Fruit fly (Drosophila melanogaster) whole organism, embryonic: Measurements from ENCODE around the gene Cep290.
A peak's percentile ranks its signal among the peaks of the same experiment; 100 is the strongest.

Source experiments
- Abd-B ChIP-seq: fragments of 200-800 bp; sonication (Bioruptor generic); optimal IDR thresholded peaks from 2 replicates; lab custom pipeline; 2018; ENCODE audit warnings: missing biosample characterization, mild to moderate bottlenecking, missing genetic modification characterization, moderate library complexity
- Ada2b ChIP-seq: fragments of 200-800 bp; sonication (Bioruptor generic); IDR thresholded peaks from 2 replicates; pipeline ENCODE4 v1.3.6; 2022; ENCODE audit warnings: missing biosample characterization, missing genetic modification characterization
- Adf1 ChIP-seq: fragments of 200-800 bp; sonication (Bioruptor generic); IDR thresholded peaks from 2 replicates; pipeline ENCODE4 v1.3.6; 2022; ENCODE audit warnings: missing biosample characterization, missing genetic modification characterization
- Bdp1 ChIP-seq: fragments of 200-800 bp; sonication (Bioruptor generic); optimal IDR thresholded peaks from 3 replicates; lab custom pipeline; 2016; ENCODE audit warnings: missing biosample characterization, missing genetic modification characterization
- Bteb2 ChIP-seq: fragments of 200-800 bp; sonication (Bioruptor generic); optimal IDR thresholded peaks from 2 replicates; lab custom pipeline; 2016; ENCODE audit warnings: missing biosample characterization, missing genetic modification characterization
- CG11093 ChIP-seq: fragments of 200-800 bp; sonication (Bioruptor generic); IDR thresholded peaks from 3 replicates; pipeline ENCODE4 v1.3.6; 2022; ENCODE audit warnings: missing biosample characterization, missing genetic modification characterization
- CG12104 ChIP-seq: fragments of 200-800 bp; sonication (Bioruptor generic); optimal IDR thresholded peaks from 3 replicates; lab custom pipeline; 2016; ENCODE audit warnings: missing biosample characterization, missing genetic modification characterization
- CG1233 ChIP-seq: fragments of 200-800 bp; sonication (Bioruptor generic); optimal IDR thresholded peaks from 4 replicates; lab custom pipeline; 2018; ENCODE audit warnings: missing biosample characterization, mild to moderate bottlenecking, missing genetic modification characterization
- CG12659 ChIP-seq: fragments of 200-800 bp; sonication (Bioruptor generic); optimal IDR thresholded peaks from 3 replicates; lab custom pipeline; 2017; ENCODE audit warnings: mild to moderate bottlenecking, missing biosample characterization, missing genetic modification reagents, missing genetic modification characterization
- CG12942 ChIP-seq: fragments of 200-800 bp; sonication (Bioruptor generic); optimal IDR thresholded peaks from 3 replicates; lab custom pipeline; 2016; ENCODE audit warnings: missing biosample characterization, missing genetic modification characterization
- CG15269 ChIP-seq: fragments of 200-800 bp; sonication (Bioruptor generic); optimal IDR thresholded peaks from 2 replicates; lab custom pipeline; 2018; ENCODE audit warnings: missing biosample characterization, mild to moderate bottlenecking, missing genetic modification characterization, moderate library complexity
- CG18764 ChIP-seq: fragments of 200-800 bp; sonication (Bioruptor generic); optimal IDR thresholded peaks from 3 replicates; lab custom pipeline; 2016; ENCODE audit warnings: missing biosample characterization, missing genetic modification characterization
- CG30403 ChIP-seq: fragments of 200-800 bp; sonication (Bioruptor generic); optimal IDR thresholded peaks from 3 replicates; lab custom pipeline; 2016; ENCODE audit warnings: missing biosample characterization, missing genetic modification characterization
- CG31388 ChIP-seq: fragments of 200-800 bp; sonication (Bioruptor generic); optimal IDR thresholded peaks from 2 replicates; lab custom pipeline; 2016; ENCODE audit warnings: missing biosample characterization, missing genetic modification characterization
- CG32767 ChIP-seq: fragments of 200-800 bp; sonication (Bioruptor generic); IDR thresholded peaks from 2 replicates; pipeline ENCODE4 v1.3.6; 2022; ENCODE audit warnings: missing biosample characterization, missing genetic modification characterization
- CG3407 ChIP-seq: fragments of 200-800 bp; sonication (Bioruptor generic); optimal IDR thresholded peaks from 2 replicates; lab custom pipeline; 2018; ENCODE audit warnings: missing biosample characterization, mild to moderate bottlenecking, missing genetic modification characterization
- CG3847 ChIP-seq: fragments of 200-800 bp; sonication (Bioruptor generic); IDR thresholded peaks from 2 replicates; pipeline ENCODE4 v1.3.6; 2022; ENCODE audit warnings: missing biosample characterization, missing genetic modification characterization
- CG5180 ChIP-seq: fragments of 200-800 bp; sonication (Bioruptor generic); optimal IDR thresholded peaks from 3 replicates; lab custom pipeline; 2017; ENCODE audit warnings: missing biosample characterization, missing genetic modification characterization, mild to moderate bottlenecking, moderate library complexity, missing genetic modification reagents
- CG6272 ChIP-seq: fragments of 200-800 bp; sonication (Bioruptor generic); IDR thresholded peaks from 2 replicates; pipeline ENCODE4 v1.3.6; 2022; ENCODE audit warnings: missing biosample characterization, missing genetic modification characterization
- CG6689 ChIP-seq: fragments of 200-800 bp; sonication (Bioruptor generic); IDR thresholded peaks from 2 replicates; pipeline ENCODE4 v1.3.6; 2022; ENCODE audit warnings: missing biosample characterization, missing genetic modification characterization
- CG8924 ChIP-seq: fragments of 200-800 bp; optimal IDR thresholded peaks from 3 replicates; lab custom pipeline; 2019; ENCODE audit warnings: missing biosample characterization, mild to moderate bottlenecking, missing genetic modification characterization, moderate library complexity
- CG9215 ChIP-seq: fragments of 200-800 bp; sonication (Bioruptor generic); IDR thresholded peaks from 2 replicates; pipeline ENCODE4 v1.3.6; 2022; ENCODE audit warnings: missing biosample characterization, missing genetic modification characterization
- Doc3 ChIP-seq: fragments of 200-800 bp; sonication (Bioruptor generic); IDR thresholded peaks from 3 replicates; pipeline ENCODE4 v1.3.6; 2022; ENCODE audit warnings: missing biosample characterization, missing genetic modification characterization; ENCODE audit not compliant: partially characterized antibody
- ERR ChIP-seq: fragments of 200-800 bp; sonication (Bioruptor generic); optimal IDR thresholded peaks from 2 replicates; lab custom pipeline; 2016; ENCODE audit warnings: missing biosample characterization, missing genetic modification characterization
- Hmr ChIP-seq: fragments of 200-800 bp; sonication (Bioruptor generic); optimal IDR thresholded peaks from 3 replicates; lab custom pipeline; 2017; ENCODE audit warnings: mild to moderate bottlenecking, missing biosample characterization, missing genetic modification reagents, missing genetic modification characterization
- Jarid2 ChIP-seq: fragments of 200-800 bp; sonication (Bioruptor generic); optimal IDR thresholded peaks from 3 replicates; lab custom pipeline; 2017; ENCODE audit warnings: mild to moderate bottlenecking, missing biosample characterization, missing genetic modification reagents, missing genetic modification characterization
- Meics ChIP-seq: fragments of 200-800 bp; sonication (Bioruptor generic); optimal IDR thresholded peaks from 2 replicates; lab custom pipeline; 2017; ENCODE audit warnings: missing biosample characterization, mild to moderate bottlenecking, missing genetic modification characterization
- Opbp ChIP-seq: fragments of 200-800 bp; sonication (Bioruptor generic); IDR thresholded peaks from 3 replicates; pipeline ENCODE4 v1.3.6; 2022; ENCODE audit warnings: missing biosample characterization, missing genetic modification characterization; ENCODE audit not compliant: partially characterized antibody
- Poxn ChIP-seq: fragments of 200-800 bp; sonication (Bioruptor generic); IDR thresholded peaks from 2 replicates; pipeline ENCODE4 v1.3.6; 2022; ENCODE audit warnings: missing biosample characterization, missing genetic modification characterization
- Sry-δ ChIP-seq: fragments of 200-800 bp; sonication (Bioruptor generic); optimal IDR thresholded peaks from 2 replicates; lab custom pipeline; 2016; ENCODE audit warnings: missing biosample characterization, missing genetic modification characterization
- Trl ChIP-seq, 3 experiments: fragments of >200 bp in 2 of 3; fragments of 200-800 bp in 1 of 3; sonication (Bioruptor generic) in 1 of 3; optimal IDR thresholded peaks; 2 replicates in 1 of 3; 3 replicates in 2 of 3; lab custom pipeline; 2016 to 2017; ENCODE audit warnings: missing biosample characterization in 1 of 3, missing genetic modification characterization in 1 of 3
- Usf ChIP-seq: fragments of 200-800 bp; sonication (Bioruptor generic); optimal IDR thresholded peaks from 2 replicates; lab custom pipeline; 2017; ENCODE audit warnings: missing genotype, missing biosample characterization, missing genetic modification characterization
- bbx ChIP-seq: fragments of 200-800 bp; sonication (Bioruptor generic); IDR thresholded peaks from 2 replicates; pipeline ENCODE4 v1.3.6; 2022; ENCODE audit warnings: missing biosample characterization, missing genetic modification characterization; ENCODE audit not compliant: partially characterized antibody
- cas ChIP-seq: fragments of 200-800 bp; sonication (Bioruptor generic); IDR thresholded peaks from 2 replicates; pipeline ENCODE4 v1.3.6; 2022; ENCODE audit warnings: missing biosample characterization, missing genetic modification characterization
- caup ChIP-seq: fragments of 200-800 bp; sonication (Bioruptor generic); optimal IDR thresholded peaks from 3 replicates; lab custom pipeline; 2017; ENCODE audit warnings: missing biosample characterization, mild to moderate bottlenecking, missing genetic modification characterization, moderate library complexity; ENCODE audit not compliant: severe bottlenecking
- ci ChIP-seq: fragments of 200-800 bp; sonication (Bioruptor generic); IDR thresholded peaks from 3 replicates; pipeline ENCODE4 v1.3.6; 2022; ENCODE audit warnings: missing biosample characterization, missing genetic modification characterization
- dm ChIP-seq: fragments of 200-800 bp; sonication (Bioruptor generic); optimal IDR thresholded peaks from 3 replicates; lab custom pipeline; 2016; ENCODE audit warnings: missing biosample characterization, missing genetic modification characterization
- dysf ChIP-seq: fragments of 200-800 bp; sonication (Bioruptor generic); IDR thresholded peaks from 3 replicates; pipeline ENCODE4 v1.3.6; 2022; ENCODE audit warnings: missing biosample characterization, missing genetic modification characterization
- emc ChIP-seq: fragments of 200-800 bp; sonication (Bioruptor generic); optimal IDR thresholded peaks from 2 replicates; lab custom pipeline; 2016; ENCODE audit warnings: missing biosample characterization, missing genetic modification characterization
- grn ChIP-seq: fragments of 200-800 bp; sonication (Bioruptor generic); optimal IDR thresholded peaks from 3 replicates; lab custom pipeline; 2017; ENCODE audit warnings: missing biosample characterization, missing genetic modification characterization
- gsb-n ChIP-seq: fragments of 200-800 bp; sonication (Bioruptor generic); optimal IDR thresholded peaks from 3 replicates; lab custom pipeline; 2018; ENCODE audit warnings: missing biosample characterization, mild to moderate bottlenecking, missing genetic modification characterization
- mam ChIP-seq: fragments of 200-800 bp; sonication (Bioruptor generic); optimal IDR thresholded peaks from 3 replicates; lab custom pipeline; 2016; ENCODE audit warnings: missing biosample characterization, missing genetic modification characterization
- nau ChIP-seq: fragments of 200-800 bp; sonication (Bioruptor generic); optimal IDR thresholded peaks from 3 replicates; lab custom pipeline; 2017; ENCODE audit warnings: missing biosample characterization, mild to moderate bottlenecking, missing genetic modification characterization, missing genetic modification reagents
- pho ChIP-seq: fragments of 200-800 bp; sonication (Bioruptor generic); optimal IDR thresholded peaks from 2 replicates; lab custom pipeline; 2016; ENCODE audit warnings: missing biosample characterization, missing genetic modification characterization
- phol ChIP-seq: fragments of 200-800 bp; sonication (Bioruptor generic); optimal IDR thresholded peaks from 3 replicates; lab custom pipeline; 2018; ENCODE audit warnings: missing biosample characterization, mild to moderate bottlenecking, missing genetic modification characterization, moderate library complexity
- pros ChIP-seq: fragments of 200-800 bp; sonication (Bioruptor generic); optimal IDR thresholded peaks from 3 replicates; lab custom pipeline; 2019; ENCODE audit warnings: missing biosample characterization, mild to moderate bottlenecking, missing genetic modification characterization, moderate library complexity
- schlank ChIP-seq: fragments of 200-800 bp; sonication (Bioruptor generic); optimal IDR thresholded peaks from 2 replicates; lab custom pipeline; 2018; ENCODE audit warnings: missing biosample characterization, mild to moderate bottlenecking, missing genetic modification characterization
- trh ChIP-seq: fragments of 200-800 bp; sonication (Bioruptor generic); optimal IDR thresholded peaks from 2 replicates; lab custom pipeline; 2016; ENCODE audit warnings: missing biosample characterization, missing genetic modification characterization
- zen2 ChIP-seq: fragments of 200-800 bp; sonication (Bioruptor generic); IDR thresholded peaks from 3 replicates; pipeline ENCODE4 v1.3.6; 2022; ENCODE audit warnings: missing biosample characterization, missing genetic modification characterization; ENCODE audit not compliant: partially characterized antibody

The Cep290 gene

DNA sequence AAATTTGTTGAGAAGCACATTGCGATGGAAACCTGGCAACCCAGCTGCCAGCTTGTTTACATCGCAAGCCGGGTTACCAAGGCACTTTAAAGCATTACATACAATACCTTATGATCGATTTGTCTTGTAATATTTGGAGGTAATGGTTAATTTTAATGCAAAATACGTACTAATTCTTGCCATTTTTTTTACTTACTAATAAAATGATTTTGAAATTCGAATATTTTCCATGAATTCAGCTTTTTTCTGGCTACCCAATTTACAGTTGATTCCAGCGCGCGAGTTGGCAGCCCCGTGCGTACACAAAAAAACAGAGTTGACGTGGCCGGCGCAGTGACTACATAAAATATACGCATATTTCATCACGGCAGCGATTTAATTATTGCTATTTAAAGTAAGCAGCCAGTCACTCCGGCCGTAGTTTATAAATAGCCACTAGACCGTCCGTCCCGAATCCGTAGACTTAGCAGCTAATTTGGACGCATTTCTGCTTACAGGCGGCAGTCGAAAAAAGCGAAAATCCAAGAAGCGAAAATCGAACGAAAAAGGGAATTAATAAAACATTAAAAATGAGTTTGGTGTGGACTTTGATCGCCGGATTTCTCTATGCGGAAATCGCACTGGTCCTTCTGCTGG lies 6.1 kb upstream of the Cep290 start, which contains the start of the genes CG13901 and CG13887 (continued):
- peak; percentile 96 for TF ChIP-seq mam (GFP tag; lab: Kevin White, UChicago)
- peak; percentile 94 for TF ChIP-seq dm (GFP tag; lab: Kevin White, UChicago)
- peak; percentile 65 for TF ChIP-seq CG5180 (GFP tag; lab: Kevin White, UChicago)
- TF ChIP-seq CG8924 (tag; lab: Kevin White, UChicago): peak; percentile 89
- peak; percentile 89 for TF ChIP-seq CG15269 (tag; lab: Kevin White, UChicago)
- TF ChIP-seq CG32767 (GFP tag; lab: Robert Waterston, UW): peak; percentile 79
- TF ChIP-seq schlank (tag; lab: Kevin White, UChicago): peak; percentile 81
- TF ChIP-seq Bdp1: peak; percentile 84
- TF ChIP-seq CG11093 (GFP tag; lab: Robert Waterston, UW): peak; percentile 78
- peak; percentile 90 for TF ChIP-seq dysf (GFP tag; lab: Robert Waterston, UW)
- TF ChIP-seq CG30403: peak; percentile 96
- peak; percentile 86 for TF ChIP-seq caup (GFP tag; lab: Kevin White, UChicago)
- peak; percentile 28; the same call in 1 of the 2 replicates for TF ChIP-seq Poxn (GFP tag; lab: Robert Waterston, UW)
- TF ChIP-seq cas (GFP tag; lab: Robert Waterston, UW): peak; percentile 83
- TF ChIP-seq CG31388 (GFP tag; lab: Kevin White, UChicago): peak; percentile 62
- no peak for TF ChIP-seq nau (GFP tag; lab: Kevin White, UChicago)
- TF ChIP-seq CG12942 (GFP tag; lab: Kevin White, UChicago): peak; percentile 90
- peak; percentile 85 for TF ChIP-seq CG1233 (GFP tag; lab: Kevin White, UChicago)
- TF ChIP-seq pros (GFP tag; lab: Kevin White, UChicago): peak; percentile 2
- peak; percentile 86 for TF ChIP-seq ci (GFP tag; lab: Robert Waterston, UW)
- TF ChIP-seq Doc3 (GFP tag; lab: Robert Waterston, UW): no peak
- TF ChIP-seq Usf (GFP tag; lab: Kevin White, UChicago): peak; percentile 79
- TF ChIP-seq trh (GFP tag; lab: Kevin White, UChicago): peak; percentile 73
- 0 out of 2 replicates have a peak, but pooled peaks have one; percentile 9 for TF ChIP-seq bbx (GFP tag; lab: Robert Waterston, UW)
- TF ChIP-seq Opbp: no peak
- peak; percentile 87 for TF ChIP-seq CG6689 (GFP tag; lab: Robert Waterston, UW)
- TF ChIP-seq CG3847: peak; percentile 95
- peak; percentile 92 for TF ChIP-seq Hmr (GFP tag; lab: Kevin White, UChicago)
- peak; percentile 87 for TF ChIP-seq CG18764 (GFP tag; lab: Kevin White, UChicago)
- peak; percentile 84 for TF ChIP-seq CG6272 (GFP tag; lab: Robert Waterston, UW)
- TF ChIP-seq pho (GFP tag; lab: Kevin White, UChicago): peak; percentile 95
- peak; percentile 85 for TF ChIP-seq CG9215 (GFP tag; lab: Robert Waterston, UW)
- peak; percentile 78 for TF ChIP-seq ERR
- TF ChIP-seq Meics (GFP tag; lab: Kevin White, UChicago): peak; percentile 90
- peak; percentile 93 for TF ChIP-seq phol
- peak; percentile 83 for TF ChIP-seq CG3407 (GFP tag; lab: Kevin White, UChicago)
- TF ChIP-seq Abd-B (GFP tag; lab: Kevin White, UChicago): peak; percentile 94
- no peak for TF ChIP-seq Trl (optimal IDR thresholded peaks at IDR 0.05; lab: Kevin White, UChicago)
- peak; percentile 94 for TF ChIP-seq Trl (GFP tag; optimal IDR thresholded peaks at IDR 0.05; lab: Kevin White, UChicago)
- TF ChIP-seq Adf1 (GFP tag; lab: Robert Waterston, UW): peak; percentile 72
- TF ChIP-seq Sry-δ: peak; percentile 73
- peak; percentile 82 for TF ChIP-seq CG12104 (GFP tag; lab: Kevin White, UChicago)
- TF ChIP-seq Jarid2 (GFP tag; lab: Kevin White, UChicago): no peak
- TF ChIP-seq Ada2b (GFP tag; lab: Robert Waterston, UW): peak; percentile 86
- peak; percentile 85 for TF ChIP-seq emc (GFP tag; lab: Kevin White, UChicago)
- TF ChIP-seq grn: no peak
- TF ChIP-seq gsb-n (tag; lab: Kevin White, UChicago): peak; percentile 76
- TF ChIP-seq CG12659: peak; percentile 96
- TF ChIP-seq zen2: no peak
- peak; percentile 91 for TF ChIP-seq Bteb2 (GFP tag; lab: Kevin White, UChicago)
